Fruit fly (Drosophila melanogaster): Measurements from ENCODE around the gene Sdic1.

Sdic1 gene

DNA sequence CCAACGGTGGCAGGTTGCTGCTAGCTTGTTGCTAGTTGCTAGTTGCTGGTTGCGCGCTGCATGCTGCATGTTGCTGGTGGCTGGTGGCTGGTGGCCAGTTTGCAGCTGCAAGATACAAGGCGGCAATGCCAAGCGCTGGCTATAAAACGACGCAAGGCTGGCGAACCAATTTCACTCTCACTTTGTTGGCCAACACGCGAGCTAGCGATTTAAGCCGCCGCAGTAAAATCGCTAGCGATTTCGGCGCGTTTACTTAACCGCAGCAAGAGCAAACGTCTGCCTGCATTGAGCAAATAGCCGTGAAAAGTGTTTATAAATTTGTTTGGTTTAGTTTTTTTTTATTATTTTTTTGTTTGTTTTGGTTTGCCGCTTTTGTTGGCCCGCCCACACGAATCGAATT is 45.0 kb downstream of the Sdic1 start, which contains the start of gene CG15322:
CG15322 (plus strand) TSS at position 148 of the 400 bp plus-strand sequence.
- TF ChIP-seq CG3919 (GFP tag; optimal IDR thresholded peaks at IDR 0.05) (peak; percentile 0), ss (GFP tag; optimal IDR thresholded peaks at IDR 0.05) (peak in 1 of 2 experiments; percentile 23), CG8119 (GFP tag; IDR thresholded peaks at IDR 0.05) (0 out of 3 replicates have a peak, but pooled peaks have one; percentile 18), CG16779 (tag; optimal IDR thresholded peaks at IDR 0.05) (no peak)

DNA sequence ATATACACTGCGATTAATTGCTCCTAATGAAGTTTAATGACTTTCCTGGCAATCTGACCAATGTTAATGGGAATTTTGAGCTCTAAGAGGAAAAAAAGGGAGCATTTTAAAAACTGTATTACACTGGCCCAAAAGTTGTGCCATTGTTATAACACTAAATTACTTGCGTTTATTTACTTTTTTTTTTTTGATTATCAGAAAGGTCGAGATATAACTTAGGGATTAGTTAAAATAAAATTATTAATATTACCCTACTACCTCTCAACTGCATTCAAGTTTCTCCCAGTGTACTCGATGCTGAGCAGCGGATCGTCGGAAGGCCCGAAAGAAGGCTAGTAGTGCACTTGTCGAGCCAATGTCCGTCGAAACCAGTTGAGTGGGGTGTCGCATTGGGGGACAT is 48.0 kb downstream of the Sdic1 start:
- TF ChIP-seq OdsH (GFP tag; optimal IDR thresholded peaks at IDR 0.05) (peak; percentile 33), Eip78C (GFP tag) (peak; percentile 83), spab (GFP tag; optimal IDR thresholded peaks at IDR 0.05) (no peak), CG3919 (GFP tag; optimal IDR thresholded peaks at IDR 0.05) (peak; percentile 26), CG6808 (GFP tag; optimal IDR thresholded peaks at IDR 0.05) (no peak), CG6276 (GFP tag; optimal IDR thresholded peaks at IDR 0.05) (peak; percentile 72), CG10631 (GFP tag; optimal IDR thresholded peaks at IDR 0.05) (peak; percentile 37), CG6854 (GFP tag; optimal IDR thresholded peaks at IDR 0.05) (no peak), eg (GFP tag; IDR thresholded peaks at IDR 0.05) (peak; percentile 65; the same call in 2 of the 3 replicates), lz (GFP tag; optimal IDR thresholded peaks at IDR 0.05) (no peak), CG15336 (GFP tag; IDR thresholded peaks at IDR 0.05) (peak; percentile 79), ss (GFP tag; optimal IDR thresholded peaks at IDR 0.05) (no peak), Met (GFP tag; optimal IDR thresholded peaks at IDR 0.05) (no peak), pdm3 (GFP tag; optimal IDR thresholded peaks at IDR 0.05) (peak; percentile 43), fd59A (GFP tag; optimal IDR thresholded peaks at IDR 0.05) (no peak), dsx (GFP tag; optimal IDR thresholded peaks at IDR 0.05; ENCODE audit: poor library complexity, severe bottlenecking) (no peak), CG32006 (GFP tag; optimal IDR thresholded peaks at IDR 0.05) (peak; percentile 84), salr (GFP tag; optimal IDR thresholded peaks at IDR 0.05) (peak in 1 of 2 experiments; percentile 46), Ets96B (tag; optimal IDR thresholded peaks at IDR 0.05) (no peak), CG8119 (GFP tag; IDR thresholded peaks at IDR 0.05) (peak; percentile 79), Hr38 (GFP tag; optimal IDR thresholded peaks at IDR 0.05) (no peak), Eip93F (GFP tag; optimal IDR thresholded peaks at IDR 0.05) (no peak), dac (GFP tag; optimal IDR thresholded peaks at IDR 0.05) (peak; percentile 51), net (GFP tag; optimal IDR thresholded peaks at IDR 0.05) (peak; percentile 38), svp (GFP tag) (peak; percentile 16), Gug (GFP tag; IDR thresholded peaks at IDR 0.05) (peak; percentile 50), CG34406 (GFP tag; optimal IDR thresholded peaks at IDR 0.05) (no peak), topi (GFP tag; optimal IDR thresholded peaks at IDR 0.05) (no peak), cyc (GFP tag; optimal IDR thresholded peaks at IDR 0.05) (no peak), CG11294 (GFP tag; IDR thresholded peaks at IDR 0.05) (peak; percentile 32; the same call in 1 of the 2 replicates), Hr4 (GFP tag; optimal IDR thresholded peaks at IDR 0.05) (peak; percentile 79), CG4318 (GFP tag; optimal IDR thresholded peaks at IDR 0.05) (peak; percentile 68), CG16779 (tag; optimal IDR thresholded peaks at IDR 0.05) (no peak), achi (GFP tag; optimal IDR thresholded peaks at IDR 0.05) (peak; percentile 46), acj6 (GFP tag; optimal IDR thresholded peaks at IDR 0.05) (peak; percentile 11), Hr39 (GFP tag; optimal IDR thresholded peaks at IDR 0.05) (no peak), Lpt (GFP tag; optimal IDR thresholded peaks at IDR 0.05) (peak; percentile 55), CG6163 (GFP tag; IDR thresholded peaks at IDR 0.05) (no peak), Sox15 (GFP tag; optimal IDR thresholded peaks at IDR 0.05) (no peak), CG8632 (GFP tag; optimal IDR thresholded peaks at IDR 0.05) (no peak)

DNA sequence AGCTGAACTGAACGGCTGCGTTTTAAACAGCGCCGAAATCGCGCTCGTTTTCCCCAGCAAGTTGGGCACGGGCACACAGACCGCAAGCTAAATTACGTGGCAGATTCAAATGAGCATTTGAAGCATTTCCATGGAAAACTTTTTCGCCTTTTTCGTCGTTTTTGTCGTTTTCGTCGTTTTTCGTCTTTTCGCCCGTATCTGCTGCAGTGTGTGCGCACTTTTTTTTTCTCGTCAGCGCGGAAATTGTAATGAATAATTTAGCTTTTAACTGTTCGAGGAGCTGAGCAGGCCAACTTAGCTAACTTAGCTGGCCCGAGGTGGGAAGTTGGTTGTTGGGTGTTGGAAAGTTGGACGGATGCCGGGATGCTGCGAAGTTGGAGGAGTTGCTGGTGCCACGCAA is 48.9 kb downstream of the Sdic1 start:
- TF ChIP-seq lz (GFP tag; optimal IDR thresholded peaks at IDR 0.05) (no peak), dac (GFP tag; optimal IDR thresholded peaks at IDR 0.05) (peak; percentile 10), CG8119 (GFP tag; IDR thresholded peaks at IDR 0.05) (peak; percentile 47; the same call in 1 of the 3 replicates), cyc (GFP tag; optimal IDR thresholded peaks at IDR 0.05) (no peak), fd59A (GFP tag; optimal IDR thresholded peaks at IDR 0.05) (no peak), Lpt (GFP tag; optimal IDR thresholded peaks at IDR 0.05) (peak; percentile 9), CG6276 (GFP tag; optimal IDR thresholded peaks at IDR 0.05) (peak; percentile 72), CG16779 (tag; optimal IDR thresholded peaks at IDR 0.05) (no peak), spab (GFP tag; optimal IDR thresholded peaks at IDR 0.05) (no peak), eg (GFP tag; IDR thresholded peaks at IDR 0.05) (peak; percentile 46; the same call in 1 of the 3 replicates), OdsH (GFP tag; optimal IDR thresholded peaks at IDR 0.05) (no peak), CG15336 (GFP tag; IDR thresholded peaks at IDR 0.05) (peak; percentile 12; the same call in 1 of the 2 replicates)
